Worm (Caenorhabditis elegans): ENCODE results near the gene C27D9.2.

DNA sequence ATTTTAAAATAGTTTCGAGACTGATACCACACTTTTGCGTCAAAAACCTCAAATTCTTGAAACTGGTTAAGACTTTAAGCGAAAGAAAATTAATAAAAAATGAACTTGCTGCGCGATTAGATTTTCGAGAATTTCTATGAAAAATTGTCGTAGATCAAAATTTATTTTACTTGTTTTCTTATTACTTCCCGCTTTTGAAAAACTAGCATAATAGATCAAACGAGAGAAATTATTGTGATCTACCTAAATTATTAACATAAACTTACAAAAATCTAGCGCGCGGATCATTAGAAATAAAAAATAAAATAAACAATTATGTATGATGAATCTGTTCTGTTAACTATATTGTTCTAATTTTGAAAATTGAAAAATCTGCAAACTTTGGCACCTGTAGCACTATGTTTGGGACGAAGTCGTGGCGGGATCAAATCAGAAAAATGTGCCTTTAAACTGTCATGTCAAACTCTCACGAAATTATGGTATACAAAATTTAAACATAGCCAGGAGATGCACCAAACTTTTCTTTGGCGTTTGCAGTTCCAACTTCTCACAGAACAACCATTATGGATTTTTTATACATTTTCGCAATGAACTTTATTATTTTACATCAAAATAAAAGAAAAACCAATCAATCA, 29.8 kb downstream of the C27D9.2 start:
- no peak for TF ChIP-seq ref-2 (tag; optimal IDR thresholded peaks at IDR 0.05)
- TF ChIP-seq C08G9.2 (tag; optimal IDR thresholded peaks at IDR 0.05): no peak
- TF ChIP-seq pqm-1 (tag; optimal IDR thresholded peaks at IDR 0.05): no peak
- TF ChIP-seq pha-2 (tag; optimal IDR thresholded peaks at IDR 0.05): no peak
- no peak for TF ChIP-seq unc-86 (tag; optimal IDR thresholded peaks at IDR 0.05)
- no peak for TF ChIP-seq ama-1 (optimal IDR thresholded peaks at IDR 0.05)
- TF ChIP-seq ttx-3 (tag; optimal IDR thresholded peaks at IDR 0.05): no peak

Measured in whole organism, late embryonic.